Fruit fly (Drosophila melanogaster): ENCODE measurements around the gene CG4101.
A peak's percentile ranks its signal among the peaks of the same experiment; 100 is the strongest.

The CG4101 gene

DNA sequence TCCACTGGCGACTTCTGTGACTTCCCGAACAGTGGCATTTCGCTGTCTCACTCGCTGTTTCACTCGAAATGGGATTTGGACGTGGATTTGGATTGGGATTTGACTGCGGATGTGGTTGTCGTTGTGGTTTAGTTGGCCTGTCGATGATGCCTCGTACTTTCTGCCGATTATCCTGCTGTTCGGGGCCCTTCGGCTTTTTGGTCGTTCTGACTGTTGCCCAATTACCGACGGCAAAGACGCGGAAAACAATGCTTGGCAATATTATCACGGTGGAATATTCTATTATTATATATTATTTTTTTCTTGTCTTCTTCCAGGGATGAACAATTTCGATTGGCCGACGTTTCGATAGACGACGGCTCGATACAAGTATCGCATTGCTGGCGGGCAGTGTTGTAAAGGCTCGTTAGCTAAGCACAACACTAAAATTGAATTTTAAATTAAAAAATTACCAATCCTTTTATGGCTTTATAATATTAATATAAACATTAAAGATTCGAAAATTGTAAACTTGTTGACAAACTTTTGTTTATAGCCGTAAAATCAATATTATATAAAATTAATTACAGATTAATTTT is 2.9 kb downstream of the CG4101 start, which contains the start of gene Mo25:
TSS of gene Mo25 (minus strand) at position 341 of the 578 bp plus-strand sequence.
- peak; percentile 80 for TF ChIP-seq CG7101 (tag; optimal IDR thresholded peaks at IDR 0.05)
- TF ChIP-seq CG5204 (GFP tag; optimal IDR thresholded peaks at IDR 0.05): no peak
- peak; percentile 69 for TF ChIP-seq Crg-1 (GFP tag; optimal IDR thresholded peaks at IDR 0.05)
- peak; percentile 54 for TF ChIP-seq CG14711 (tag; optimal IDR thresholded peaks at IDR 0.05)
- peak; percentile 5 for TF ChIP-seq cic (GFP tag; optimal IDR thresholded peaks at IDR 0.05)
- TF ChIP-seq pad (GFP tag; optimal IDR thresholded peaks at IDR 0.05): peak; percentile 65
- TF ChIP-seq bab1 (GFP tag; optimal IDR thresholded peaks at IDR 0.05): peak; percentile 62
- no peak for TF ChIP-seq kay (GFP tag; ENCODE audit: borderline replicate concordance)
- peak; percentile 79 for TF ChIP-seq CG1620 (GFP tag; optimal IDR thresholded peaks at IDR 0.05)
- TF ChIP-seq Clk (GFP tag; optimal IDR thresholded peaks at IDR 0.05): peak; percentile 42
- peak; percentile 60 for TF ChIP-seq toe (GFP tag; optimal IDR thresholded peaks at IDR 0.05)
- TF ChIP-seq CG12768 (GFP tag; optimal IDR thresholded peaks at IDR 0.05): peak; percentile 71
- TF ChIP-seq cnc (optimal IDR thresholded peaks at IDR 0.05): no peak
- no peak for TF ChIP-seq Hr96 (GFP tag; optimal IDR thresholded peaks at IDR 0.05)
- peak; percentile 76 for TF ChIP-seq Mnt (GFP tag; optimal IDR thresholded peaks at IDR 0.05)
- peak; percentile 16 for TF ChIP-seq CG7045 (GFP tag; optimal IDR thresholded peaks at IDR 0.05)
- TF ChIP-seq CG11617 (GFP tag; optimal IDR thresholded peaks at IDR 0.05): peak; percentile 35
- peak; percentile 60 for TF ChIP-seq CG33017 (tag; optimal IDR thresholded peaks at IDR 0.05)
- TF ChIP-seq ovo (GFP tag; optimal IDR thresholded peaks at IDR 0.05): no peak
- TF ChIP-seq tj (GFP tag; optimal IDR thresholded peaks at IDR 0.05): peak; percentile 4

DNA sequence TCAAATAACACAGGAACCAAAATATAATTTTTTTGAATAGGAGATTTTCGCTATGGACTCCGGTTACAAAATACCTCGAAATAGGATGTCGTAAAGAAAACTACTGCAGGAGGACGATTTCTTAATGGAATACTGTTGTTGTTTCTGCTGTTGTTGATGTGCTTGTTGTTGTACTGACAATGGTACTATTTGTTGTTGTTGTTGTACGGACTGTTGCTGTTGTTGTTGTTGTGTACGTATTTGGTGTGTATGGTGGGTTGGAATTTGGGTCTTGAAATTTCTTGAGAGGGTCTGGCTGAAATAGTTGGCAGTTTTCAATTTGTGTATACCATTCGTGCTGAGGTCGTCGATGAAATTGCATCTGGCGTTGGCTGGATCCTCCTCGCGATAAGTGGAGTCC is 13.9 kb downstream of the CG4101 start:
- TF ChIP-seq Hr96 (GFP tag; optimal IDR thresholded peaks at IDR 0.05): no peak
- TF ChIP-seq CG7045 (GFP tag; optimal IDR thresholded peaks at IDR 0.05): no peak
- TF ChIP-seq Clk (GFP tag; optimal IDR thresholded peaks at IDR 0.05): no peak
- TF ChIP-seq CG12768 (GFP tag; optimal IDR thresholded peaks at IDR 0.05): no peak
- TF ChIP-seq CG1620 (GFP tag; optimal IDR thresholded peaks at IDR 0.05): no peak
- TF ChIP-seq pad (GFP tag; optimal IDR thresholded peaks at IDR 0.05): no peak
- no peak for TF ChIP-seq CG7101 (tag; optimal IDR thresholded peaks at IDR 0.05)
- no peak for TF ChIP-seq cic (GFP tag; optimal IDR thresholded peaks at IDR 0.05)
- TF ChIP-seq ovo (GFP tag; optimal IDR thresholded peaks at IDR 0.05): no peak
- TF ChIP-seq tj (GFP tag; optimal IDR thresholded peaks at IDR 0.05): no peak
- TF ChIP-seq Mnt (GFP tag; optimal IDR thresholded peaks at IDR 0.05): no peak
- no peak for TF ChIP-seq CG14711 (tag; optimal IDR thresholded peaks at IDR 0.05)
- no peak for TF ChIP-seq CG11617 (GFP tag; optimal IDR thresholded peaks at IDR 0.05)
- no peak for TF ChIP-seq toe (GFP tag; optimal IDR thresholded peaks at IDR 0.05)
- no peak for TF ChIP-seq bab1 (GFP tag; optimal IDR thresholded peaks at IDR 0.05)
- no peak for TF ChIP-seq CG33017 (tag; optimal IDR thresholded peaks at IDR 0.05)
- no peak for TF ChIP-seq kay (GFP tag; ENCODE audit: borderline replicate concordance)
- TF ChIP-seq CG5204 (GFP tag; optimal IDR thresholded peaks at IDR 0.05): no peak
- no peak for TF ChIP-seq cnc (optimal IDR thresholded peaks at IDR 0.05)

DNA sequence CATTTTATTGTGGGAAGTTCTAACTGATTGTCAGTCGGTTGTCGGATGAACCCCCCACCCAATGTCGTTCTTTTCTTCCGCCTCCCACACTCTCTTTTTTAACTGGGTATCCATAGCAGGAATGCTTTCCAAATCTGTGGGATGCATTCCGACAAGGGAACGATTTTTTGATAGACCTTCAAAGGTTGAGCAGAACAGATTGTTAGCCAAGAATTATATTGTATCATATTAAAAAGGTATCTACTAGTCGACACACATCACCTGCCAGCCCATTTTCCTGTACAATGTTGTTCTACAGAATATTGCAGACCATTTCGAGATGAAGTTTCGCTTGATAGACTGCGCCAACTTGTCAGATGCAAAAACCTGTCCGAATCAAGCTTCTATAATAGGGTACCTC is 17.5 kb downstream of the CG4101 start:
- TF ChIP-seq Crg-1 (GFP tag; optimal IDR thresholded peaks at IDR 0.05) (no peak), Clk (GFP tag; optimal IDR thresholded peaks at IDR 0.05) (no peak), CG33017 (tag; optimal IDR thresholded peaks at IDR 0.05) (no peak), Mnt (GFP tag; optimal IDR thresholded peaks at IDR 0.05) (no peak), CG1620 (GFP tag; optimal IDR thresholded peaks at IDR 0.05) (no peak)

DNA sequence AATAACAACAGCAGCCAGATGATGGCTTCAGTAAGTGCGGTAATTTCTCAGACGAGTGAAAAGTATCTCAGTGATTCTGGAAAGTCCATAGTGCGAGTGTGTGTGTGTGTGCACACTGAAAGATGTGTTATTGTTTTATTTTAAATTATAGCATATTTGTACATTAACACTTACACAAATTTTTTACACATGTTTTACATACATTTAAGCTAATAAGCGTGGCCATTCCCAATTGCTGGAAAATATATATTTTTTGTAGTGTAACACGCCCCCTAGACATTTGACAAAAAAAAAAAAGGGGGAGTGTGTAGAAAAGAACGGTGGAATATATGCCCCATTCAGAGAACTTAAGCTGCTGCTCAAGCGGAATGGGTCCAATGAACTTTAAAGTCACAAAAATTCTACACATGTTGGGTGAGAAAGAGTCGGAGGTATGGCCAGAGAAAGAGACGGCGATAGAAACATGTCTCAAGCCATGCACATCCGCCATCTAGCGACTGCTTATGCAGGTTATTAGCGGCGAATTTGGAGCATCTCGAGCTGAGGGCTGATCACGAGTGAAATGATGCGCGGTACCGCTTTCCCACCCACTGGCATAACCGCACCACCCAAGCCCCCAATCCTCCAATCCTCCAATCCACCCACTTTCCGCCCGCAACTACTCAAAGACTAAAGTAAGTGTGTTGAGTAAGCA is 19.7 kb downstream of the CG4101 start:
- no peak for TF ChIP-seq CG7045 (GFP tag; optimal IDR thresholded peaks at IDR 0.05)

DNA sequence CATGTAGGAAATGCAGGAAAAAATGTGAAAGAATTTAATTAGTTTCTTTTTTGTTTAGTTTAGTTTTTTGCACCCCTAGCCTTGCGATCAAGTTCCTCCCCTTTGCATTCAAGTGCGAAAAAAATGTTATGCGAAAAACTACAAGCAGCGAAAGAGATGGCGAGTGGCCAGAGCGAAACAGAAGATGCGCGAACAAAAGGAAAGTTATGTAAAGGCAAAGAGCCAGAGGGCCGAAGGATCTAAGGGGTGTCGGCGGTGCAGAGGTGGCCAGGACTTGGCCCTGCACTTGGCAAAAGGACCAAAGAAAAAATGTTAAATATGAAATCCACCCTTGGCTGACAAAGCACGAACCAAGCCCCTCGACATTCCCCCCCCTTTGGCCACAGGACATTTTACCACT is 21.8 kb downstream of the CG4101 start:
- TF ChIP-seq Hr96 (GFP tag; optimal IDR thresholded peaks at IDR 0.05) (no peak), tj (GFP tag; optimal IDR thresholded peaks at IDR 0.05) (no peak), cnc (optimal IDR thresholded peaks at IDR 0.05) (no peak), kay (GFP tag; ENCODE audit: borderline replicate concordance) (no peak), CG7045 (GFP tag; optimal IDR thresholded peaks at IDR 0.05) (no peak), CG14711 (tag; optimal IDR thresholded peaks at IDR 0.05) (no peak), Mnt (GFP tag; optimal IDR thresholded peaks at IDR 0.05) (no peak), Clk (GFP tag; optimal IDR thresholded peaks at IDR 0.05) (no peak), bab1 (GFP tag; optimal IDR thresholded peaks at IDR 0.05) (no peak)

DNA sequence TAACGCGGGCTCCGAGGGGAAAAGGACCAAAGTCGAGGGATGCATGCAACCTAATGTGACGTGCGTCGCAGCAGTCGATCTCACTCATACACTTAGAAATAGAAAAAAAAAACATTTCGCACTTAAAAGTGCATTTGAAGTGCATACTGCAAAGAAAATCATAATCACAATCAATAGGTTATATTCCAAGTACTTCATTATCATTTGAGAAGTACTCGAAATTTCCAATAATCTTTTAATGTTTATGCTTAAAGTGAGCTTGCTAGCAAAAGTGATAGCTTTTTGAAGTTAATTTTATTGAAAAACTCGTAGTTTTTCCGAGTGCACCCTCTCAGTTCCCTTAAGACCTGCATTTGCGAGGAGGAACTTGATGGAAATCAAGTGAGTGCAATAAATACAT is 22.2 kb downstream of the CG4101 start:
- TF ChIP-seq CG7045 (GFP tag; optimal IDR thresholded peaks at IDR 0.05): no peak
- peak; percentile 12 for TF ChIP-seq CG5204 (GFP tag; optimal IDR thresholded peaks at IDR 0.05)

DNA sequence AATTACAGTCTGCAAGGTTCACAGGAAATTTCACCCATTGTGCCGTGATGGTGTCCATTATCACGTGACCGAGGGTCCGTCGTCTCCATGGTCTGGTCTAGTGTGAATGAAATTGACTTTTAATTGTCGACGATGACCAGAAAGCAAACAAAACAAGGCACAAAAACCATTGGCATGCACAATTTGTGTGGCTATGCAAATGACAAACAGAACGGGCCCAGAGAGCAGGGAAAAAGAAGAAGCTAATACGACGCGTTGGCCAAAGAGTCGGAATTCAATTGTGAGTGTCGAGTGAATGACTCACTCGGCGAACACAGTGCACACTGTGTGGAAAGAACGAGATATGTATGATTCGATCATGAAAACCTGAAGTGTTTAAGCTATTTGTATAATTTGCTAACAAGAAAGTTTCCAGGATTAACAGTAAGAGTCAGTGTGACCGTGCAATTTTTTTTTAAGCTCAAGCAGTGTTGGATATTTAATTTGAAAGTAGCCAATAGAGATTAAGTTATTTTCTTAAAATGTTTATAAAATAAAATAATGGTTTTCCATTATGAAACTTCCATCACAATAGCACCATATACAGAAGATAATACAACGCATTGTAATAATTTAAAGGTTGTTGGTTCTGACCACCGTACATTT is 23.4 kb downstream of the CG4101 start:
- peak; percentile 51 for TF ChIP-seq tj (GFP tag; optimal IDR thresholded peaks at IDR 0.05)
- TF ChIP-seq CG5204 (GFP tag; optimal IDR thresholded peaks at IDR 0.05): no peak
- TF ChIP-seq CG12768 (GFP tag; optimal IDR thresholded peaks at IDR 0.05): no peak
- no peak for TF ChIP-seq CG11617 (GFP tag; optimal IDR thresholded peaks at IDR 0.05)
- no peak for TF ChIP-seq pad (GFP tag; optimal IDR thresholded peaks at IDR 0.05)
- TF ChIP-seq CG7101 (tag; optimal IDR thresholded peaks at IDR 0.05): no peak
- peak; percentile 50 for TF ChIP-seq kay (GFP tag; ENCODE audit: borderline replicate concordance)
- TF ChIP-seq Mnt (GFP tag; optimal IDR thresholded peaks at IDR 0.05): no peak
- no peak for TF ChIP-seq toe (GFP tag; optimal IDR thresholded peaks at IDR 0.05)
- no peak for TF ChIP-seq ovo (GFP tag; optimal IDR thresholded peaks at IDR 0.05)
- TF ChIP-seq CG7045 (GFP tag; optimal IDR thresholded peaks at IDR 0.05): no peak
- no peak for TF ChIP-seq cnc (optimal IDR thresholded peaks at IDR 0.05)

Data from whole organism, adult.